Worm (Caenorhabditis elegans) whole organism, young adult: ENCODE data around the gene str-131.

Source experiments
- B0035.1 ChIP-seq: sonication (generic microtip); optimal IDR thresholded peaks from 2 replicates; lab custom pipeline; 2016; ENCODE audit warnings: missing genetic modification characterization, mild to moderate bottlenecking, missing compliant biosample characterization, missing genotype, missing genetic modification reagents
- attf-3 ChIP-seq: fragments of 200-800 bp; sonication (Bioruptor generic); conservative IDR thresholded peaks from 2 replicates; pipeline ENCODE4 v1.3.6; 2022; ENCODE audit warnings: missing genetic modification reagents, missing genetic modification characterization, missing compliant biosample characterization
- zim-3 ChIP-seq: sonication (generic microtip); optimal IDR thresholded peaks from 2 replicates; lab custom pipeline; 2017; ENCODE audit warnings: mild to moderate bottlenecking, missing genetic modification characterization, moderate library complexity, missing compliant biosample characterization

Gene str-131

ce11 chrV:8031121-8031520 lies 50.4 kb downstream of the str-131 start, which contains the start of gene vars-1 (continued):
- TF ChIP-seq B0035.1 (tag; lab: Kevin White, UChicago) (no peak), attf-3 (no peak), zim-3 (tag; lab: Kevin White, UChicago) (no peak)
